Worm (Caenorhabditis elegans) whole organism, L3 larva: ENCODE results near the gene C06E7.4.
A peak's percentile ranks its signal among the peaks of the same experiment; 100 is the strongest.

Source experiments
- R02D3.7 ChIP-seq: fragments of 150-350 bp; optimal IDR thresholded peaks from 2 replicates; lab custom pipeline; 2014; ENCODE audit warnings: missing biosample characterization, missing genetic modification characterization
- aly-2 ChIP-seq: fragments of 150-350 bp; optimal IDR thresholded peaks from 2 replicates; lab custom pipeline; 2014; ENCODE audit warnings: missing biosample characterization, missing genetic modification characterization
- ama-1 ChIP-seq: fragments of 150-350 bp; optimal IDR thresholded peaks from 2 replicates; lab custom pipeline; 2018
- ceh-16 ChIP-seq: sonication (generic microtip); optimal IDR thresholded peaks from 2 replicates; lab custom pipeline; 2017; ENCODE audit warnings: missing biosample characterization, missing genetic modification characterization
- ceh-82 ChIP-seq: fragments of 150-350 bp; optimal IDR thresholded peaks from 2 replicates; lab custom pipeline; 2014; ENCODE audit warnings: missing biosample characterization, missing genetic modification characterization
- ceh-9 ChIP-seq: sonication (generic microtip); optimal IDR thresholded peaks from 2 replicates; lab custom pipeline; 2018; ENCODE audit warnings: missing biosample characterization, missing genetic modification characterization
- daf-12 ChIP-seq: fragments of 150-350 bp; optimal IDR thresholded peaks from 2 replicates; lab custom pipeline; 2014; ENCODE audit warnings: missing biosample characterization, missing genetic modification reagents, missing genetic modification characterization
- egl-27 ChIP-seq: sonication (generic microtip); optimal IDR thresholded peaks from 4 replicates; lab custom pipeline; 2017; ENCODE audit warnings: missing biosample characterization, missing genetic modification reagents, missing genetic modification characterization
- egl-5 ChIP-seq: fragments of 150-350 bp; optimal IDR thresholded peaks from 2 replicates; lab custom pipeline; 2017; ENCODE audit warnings: missing biosample characterization, missing genetic modification reagents, missing genetic modification characterization, inconsistent platforms
- elt-1 ChIP-seq: fragments of 150-350 bp; optimal IDR thresholded peaks from 2 replicates; lab custom pipeline; 2014; ENCODE audit warnings: missing biosample characterization, missing genetic modification characterization
- elt-2 ChIP-seq: sonication (generic microtip); optimal IDR thresholded peaks from 2 replicates; lab custom pipeline; 2016; ENCODE audit warnings: missing genetic modification reagents, mild to moderate bottlenecking, missing genetic modification characterization, missing compliant biosample characterization
- fkh-10 ChIP-seq: sonication (generic microtip); optimal IDR thresholded peaks from 2 replicates; lab custom pipeline; 2017; ENCODE audit warnings: missing biosample characterization, missing genetic modification reagents, missing genetic modification characterization
- fos-1 ChIP-seq: fragments of 150-350 bp; optimal IDR thresholded peaks from 2 replicates; lab custom pipeline; 2014; ENCODE audit warnings: missing biosample characterization, missing genetic modification characterization
- hmg-11 ChIP-seq: sonication (generic microtip); optimal IDR thresholded peaks from 2 replicates; lab custom pipeline; 2016; ENCODE audit warnings: missing genetic modification characterization, missing compliant biosample characterization
- lin-15B ChIP-seq: fragments of 150-350 bp; optimal IDR thresholded peaks from 2 replicates; lab custom pipeline; 2014; ENCODE audit warnings: missing biosample characterization, missing genetic modification characterization
- lsy-12 ChIP-seq: sonication (generic microtip); optimal IDR thresholded peaks from 2 replicates; lab custom pipeline; 2016; ENCODE audit warnings: mild to moderate bottlenecking, missing genetic modification characterization, missing compliant biosample characterization
- mml-1 ChIP-seq: fragments of 150-350 bp; sonication (generic microtip); optimal IDR thresholded peaks from 3 replicates; lab custom pipeline; 2014; ENCODE audit warnings: missing biosample characterization, missing genetic modification characterization
- nfya-1 ChIP-seq: sonication (generic microtip); optimal IDR thresholded peaks from 2 replicates; lab custom pipeline; 2017; ENCODE audit warnings: missing genetic modification characterization, mild to moderate bottlenecking, missing compliant biosample characterization, antibody characterized with exemption, moderate library complexity; ENCODE audit not compliant: insufficient read depth
- nhr-11 ChIP-seq: fragments of 150-350 bp; optimal IDR thresholded peaks from 2 replicates; lab custom pipeline; 2014; ENCODE audit warnings: missing biosample characterization, missing genetic modification characterization
- nhr-12 ChIP-seq: fragments of 150-350 bp; optimal IDR thresholded peaks from 2 replicates; lab custom pipeline; 2014; ENCODE audit warnings: missing biosample characterization, missing genetic modification characterization
- nhr-23 ChIP-seq: fragments of 150-350 bp; optimal IDR thresholded peaks from 2 replicates; lab custom pipeline; 2014; ENCODE audit warnings: missing biosample characterization, missing genetic modification reagents, missing genetic modification characterization
- nhr-237 ChIP-seq: fragments of 150-350 bp; optimal IDR thresholded peaks from 2 replicates; lab custom pipeline; 2014; ENCODE audit warnings: missing biosample characterization, missing genetic modification characterization
- nhr-25 ChIP-seq: sonication (generic microtip); optimal IDR thresholded peaks from 2 replicates; lab custom pipeline; 2017; ENCODE audit warnings: missing biosample characterization, missing genetic modification characterization
- nhr-28 ChIP-seq: fragments of 150-350 bp; optimal IDR thresholded peaks from 2 replicates; lab custom pipeline; 2014; ENCODE audit warnings: missing biosample characterization, missing genetic modification characterization
- nhr-67 ChIP-seq: fragments of 150-350 bp; optimal IDR thresholded peaks from 2 replicates; lab custom pipeline; 2014; ENCODE audit warnings: missing biosample characterization, missing genetic modification characterization
- nhr-76 ChIP-seq: fragments of 150-350 bp; sonication (generic microtip); optimal IDR thresholded peaks from 5 replicates; lab custom pipeline; 2014; ENCODE audit warnings: missing biosample characterization, missing genetic modification characterization
- nhr-77 ChIP-seq: fragments of 150-350 bp; optimal IDR thresholded peaks from 2 replicates; lab custom pipeline; 2014; ENCODE audit warnings: missing biosample characterization, missing genetic modification characterization
- pha-4 ChIP-seq: fragments of 150-350 bp; optimal IDR thresholded peaks from 2 replicates; lab custom pipeline; 2014; ENCODE audit warnings: missing biosample characterization, missing genetic modification reagents, missing genetic modification characterization
- pqm-1 ChIP-seq: fragments of 150-350 bp; optimal IDR thresholded peaks from 2 replicates; lab custom pipeline; 2017; ENCODE audit warnings: missing biosample characterization, missing genetic modification characterization, inconsistent platforms
- sea-2 ChIP-seq: fragments of 150-350 bp; sonication (generic microtip); optimal IDR thresholded peaks from 4 replicates; lab custom pipeline; 2014; ENCODE audit warnings: missing biosample characterization, missing genetic modification reagents, missing genetic modification characterization
- tbx-2 ChIP-seq: sonication (generic microtip); optimal IDR thresholded peaks from 2 replicates; lab custom pipeline; 2016; ENCODE audit warnings: mild to moderate bottlenecking, missing genetic modification characterization, missing compliant biosample characterization
- unc-62 ChIP-seq: fragments of 150-350 bp; sonication (generic microtip); optimal IDR thresholded peaks from 4 replicates; lab custom pipeline; 2014; ENCODE audit warnings: missing biosample characterization, missing genetic modification reagents, missing genetic modification characterization
- ztf-11 ChIP-seq: fragments of 150-350 bp; optimal IDR thresholded peaks from 2 replicates; lab custom pipeline; 2014; ENCODE audit warnings: missing biosample characterization, missing genetic modification characterization
- ztf-4 ChIP-seq: fragments of 150-350 bp; optimal IDR thresholded peaks from 2 replicates; lab custom pipeline; 2014; ENCODE audit warnings: missing biosample characterization, missing genetic modification characterization

C06E7.4 gene

DNA sequence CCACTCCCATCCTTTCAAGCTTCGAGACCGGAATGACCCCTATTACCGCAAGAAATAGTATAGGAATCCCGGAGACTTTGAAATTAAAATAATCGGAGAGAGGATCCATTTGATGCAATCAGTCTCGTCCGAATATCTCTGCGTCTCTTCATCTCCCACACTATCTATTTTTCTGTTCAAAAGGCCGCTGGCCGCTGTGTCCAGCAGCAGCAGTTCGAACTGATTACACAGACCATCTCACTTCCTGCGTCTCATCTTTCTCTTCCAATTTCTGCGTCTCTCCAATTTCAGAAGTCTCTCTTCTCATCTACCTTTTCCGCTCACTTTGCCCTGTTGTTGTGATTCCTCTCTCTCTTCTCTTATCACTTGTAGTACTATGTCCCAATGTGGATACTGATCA is 42.3 kb downstream of the C06E7.4 start (continued):
- TF ChIP-seq ztf-11 (tag; lab: Kevin White, UChicago) (no peak), R02D3.7 (tag; lab: Kevin White, UChicago) (peak; percentile 54), nhr-11 (no peak), tbx-2 (tag; lab: Kevin White, UChicago) (no peak), ztf-4 (tag; lab: Kevin White, UChicago) (no peak)
- TF ChIP-seq, all 47 proteins: peak for 16

- TF ChIP-seq daf-12 (tag; lab: Kevin White, UChicago): no peak
- TF ChIP-seq pha-4: peak; percentile 16
- TF ChIP-seq, all 47 proteins: peak for 1
These were observed 43.3 kb downstream of the C06E7.4 start for ce11 chrIV:5816466-5816865.

DNA sequence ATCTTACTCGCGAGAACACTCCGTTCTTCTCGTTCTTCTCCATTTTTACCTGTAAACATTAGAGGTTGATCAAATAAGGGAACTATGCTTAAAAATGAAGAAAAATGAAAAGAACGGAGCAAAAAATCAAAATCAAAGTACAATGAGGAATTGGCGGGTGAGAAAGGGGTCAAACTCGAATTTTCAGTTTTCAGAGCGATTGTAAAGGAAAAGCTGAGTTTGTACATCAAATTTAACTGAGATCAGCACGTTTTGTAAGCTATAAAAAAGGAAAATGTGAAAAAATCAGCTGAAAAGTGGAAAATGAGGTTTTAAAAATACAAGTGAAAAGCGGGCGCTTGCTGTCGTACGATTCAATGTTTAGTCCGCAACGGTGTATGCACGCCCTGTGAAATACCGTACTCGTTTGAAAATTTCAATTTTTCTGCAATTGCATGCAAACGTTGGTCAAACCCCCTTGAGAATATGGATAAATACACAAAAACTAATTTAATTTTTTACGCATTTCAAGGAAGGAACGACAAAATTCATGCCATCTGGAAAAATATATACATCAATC is 45.6 kb downstream of the C06E7.4 start, which contains the start of gene oops-1:
oops-1 (minus strand) TSS at position 51 of the 559 bp plus-strand sequence.
- TF ChIP-seq nhr-12 (no peak), aly-2 (tag; lab: Kevin White, UChicago) (no peak), elt-2 (no peak), nhr-67 (tag; lab: Kevin White, UChicago) (no peak), lsy-12 (tag; lab: Kevin White, UChicago) (no peak), egl-27 (no peak), nhr-25 (tag; lab: Kevin White, UChicago) (no peak), sea-2 (GFP tag; lab: Kevin White, UChicago) (no peak), pqm-1 (tag; lab: Kevin White, UChicago) (no peak), R02D3.7 (tag; lab: Kevin White, UChicago) (no peak), ceh-9 (tag; lab: Kevin White, UChicago) (no peak), unc-62 (no peak), hmg-11 (tag; lab: Kevin White, UChicago) (no peak), fkh-10 (GFP tag; lab: Kevin White, UChicago) (no peak), fos-1 (tag; lab: Kevin White, UChicago) (no peak), mml-1 (tag; lab: Kevin White, UChicago) (no peak), nhr-237 (tag; lab: Kevin White, UChicago) (no peak)

- no peak for TF ChIP-seq ama-1 (lab: Kevin White, UChicago)
- TF ChIP-seq hmg-11 (tag; lab: Kevin White, UChicago): no peak
- TF ChIP-seq nfya-1: no peak
- TF ChIP-seq nhr-12: no peak
- TF ChIP-seq ceh-82 (tag; lab: Kevin White, UChicago): no peak
- no peak for TF ChIP-seq unc-62
- no peak for TF ChIP-seq ceh-9 (tag; lab: Kevin White, UChicago)
- TF ChIP-seq elt-1 (tag; lab: Kevin White, UChicago): no peak
These were observed 48.6 kb downstream of the C06E7.4 start for ce11 chrIV:5811079-5811622.

DNA sequence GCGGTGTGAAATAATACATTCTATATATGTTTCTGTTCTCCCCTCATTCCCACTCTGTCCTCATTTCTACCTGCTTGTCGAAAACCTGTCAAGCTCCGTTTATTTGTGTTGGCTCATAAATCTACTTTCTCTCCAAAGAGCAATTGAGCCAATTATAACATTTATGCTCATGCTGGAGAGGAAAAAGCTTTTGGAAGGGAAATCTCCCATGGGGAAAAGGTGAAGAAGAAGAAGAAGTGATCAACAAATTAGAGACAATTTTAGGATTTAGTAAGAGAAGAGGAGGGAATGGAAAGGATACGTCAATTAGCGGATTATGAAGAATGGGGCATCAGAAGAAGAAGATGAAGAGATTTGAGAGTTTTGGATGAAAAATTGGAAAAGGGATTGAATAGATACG is 50.0 kb downstream of the C06E7.4 start:
- TF ChIP-seq sea-2 (GFP tag; lab: Kevin White, UChicago) (no peak), fkh-10 (GFP tag; lab: Kevin White, UChicago) (no peak), nhr-237 (tag; lab: Kevin White, UChicago) (no peak), nhr-23 (tag; lab: Kevin White, UChicago) (no peak), nhr-76 (no peak), fos-1 (tag; lab: Kevin White, UChicago) (no peak), egl-5 (tag; lab: Kevin White, UChicago) (no peak), nhr-11 (no peak), unc-62 (no peak), aly-2 (tag; lab: Kevin White, UChicago) (no peak), ceh-16 (no peak), lsy-12 (tag; lab: Kevin White, UChicago) (no peak), lin-15B (no peak), nhr-77 (tag; lab: Kevin White, UChicago) (no peak), nhr-28 (no peak), nhr-12 (no peak)
